Worm (Caenorhabditis elegans) whole organism, L2 larva: ENCODE results near the gene H25K10.1.

ENCODE experiments used
- Y55F3AM.14 ChIP-seq: fragments of 200-800 bp; sonication (Bioruptor generic); optimal IDR thresholded peaks from 2 replicates; lab custom pipeline; 2018; ENCODE audit warnings: mild to moderate bottlenecking, missing genetic modification characterization, missing compliant biosample characterization
- ZK546.5 ChIP-seq: sonication (generic microtip); optimal IDR thresholded peaks from 2 replicates; lab custom pipeline; 2017; ENCODE audit warnings: missing biosample characterization, missing genetic modification characterization
- alr-1 ChIP-seq: fragments of 150-350 bp; optimal IDR thresholded peaks from 2 replicates; lab custom pipeline; 2014; ENCODE audit warnings: missing biosample characterization, missing genetic modification characterization
- aly-2 ChIP-seq: fragments of 150-350 bp; optimal IDR thresholded peaks from 2 replicates; lab custom pipeline; 2014; ENCODE audit warnings: missing biosample characterization, missing genetic modification characterization
- ceh-82 ChIP-seq: fragments of 150-350 bp; optimal IDR thresholded peaks from 2 replicates; lab custom pipeline; 2014; ENCODE audit warnings: missing biosample characterization, missing genetic modification characterization
- crh-2 ChIP-seq: sonication (generic microtip); optimal IDR thresholded peaks from 2 replicates; lab custom pipeline; 2017; ENCODE audit warnings: missing biosample characterization, missing genetic modification characterization
- egl-27 ChIP-seq: sonication (generic microtip); optimal IDR thresholded peaks from 3 replicates; lab custom pipeline; 2017; ENCODE audit warnings: missing biosample characterization, missing genetic modification reagents, missing genetic modification characterization
- elt-1 ChIP-seq: fragments of 150-350 bp; optimal IDR thresholded peaks from 2 replicates; lab custom pipeline; 2014; ENCODE audit warnings: missing biosample characterization, missing genetic modification characterization
- elt-3 ChIP-seq: sonication (generic microtip); optimal IDR thresholded peaks from 2 replicates; lab custom pipeline; 2017; ENCODE audit warnings: missing biosample characterization, missing genetic modification characterization
- fos-1 ChIP-seq: fragments of 150-350 bp; optimal IDR thresholded peaks from 2 replicates; lab custom pipeline; 2014; ENCODE audit warnings: missing biosample characterization, missing genetic modification characterization
- gmeb-1 ChIP-seq: fragments of 150-350 bp; optimal IDR thresholded peaks from 2 replicates; lab custom pipeline; 2014; ENCODE audit warnings: missing biosample characterization, missing genetic modification characterization
- lin-39 ChIP-seq: fragments of 150-350 bp; optimal IDR thresholded peaks from 2 replicates; lab custom pipeline; 2014; ENCODE audit warnings: missing biosample characterization, missing genetic modification reagents, missing genetic modification characterization
- mdl-1 ChIP-seq, 2 experiments: fragments of 150-350 bp in 1 of 2; sonication (generic microtip) in 1 of 2; optimal IDR thresholded peaks; 2 replicates each; lab custom pipeline; 2017; ENCODE audit warnings: missing biosample characterization in 2 of 2, missing genetic modification characterization in 2 of 2
- nhr-10 ChIP-seq: sonication (generic microtip); optimal IDR thresholded peaks from 2 replicates; lab custom pipeline; 2017; ENCODE audit warnings: missing biosample characterization, missing genetic modification characterization
- nhr-12 ChIP-seq: fragments of 150-350 bp; optimal IDR thresholded peaks from 2 replicates; lab custom pipeline; 2014; ENCODE audit warnings: missing biosample characterization, missing genetic modification characterization
- nhr-129 ChIP-seq: fragments of 150-350 bp; optimal IDR thresholded peaks from 2 replicates; lab custom pipeline; 2014; ENCODE audit warnings: missing biosample characterization, missing genetic modification characterization
- nhr-21 ChIP-seq: fragments of 150-350 bp; optimal IDR thresholded peaks from 2 replicates; lab custom pipeline; 2014; ENCODE audit warnings: missing biosample characterization, missing genetic modification characterization
- nhr-6 ChIP-seq: fragments of 150-350 bp; optimal IDR thresholded peaks from 2 replicates; lab custom pipeline; 2014; ENCODE audit warnings: missing biosample characterization, missing genetic modification characterization
- sem-4 ChIP-seq: fragments of 150-350 bp; optimal IDR thresholded peaks from 2 replicates; lab custom pipeline; 2014; ENCODE audit warnings: missing biosample characterization, missing genetic modification reagents, missing genetic modification characterization
- skn-1 ChIP-seq: sonication (generic microtip); optimal IDR thresholded peaks from 2 replicates; lab custom pipeline; 2017; ENCODE audit warnings: missing biosample characterization, missing genetic modification characterization
- sma-9 ChIP-seq, 2 experiments: fragments of 150-350 bp in 1 of 2; sonication (generic microtip) in 1 of 2; optimal IDR thresholded peaks; 2 replicates each; lab custom pipeline; 2014 to 2016; ENCODE audit warnings: missing genetic modification characterization in 2 of 2, mild to moderate bottlenecking in 1 of 2, missing biosample characterization in 1 of 2, missing compliant biosample characterization in 1 of 2, missing genetic modification reagents in 1 of 2, moderate library complexity in 1 of 2
- snpc-4 ChIP-seq: fragments of 150-350 bp; optimal IDR thresholded peaks from 2 replicates; lab custom pipeline; 2014; ENCODE audit warnings: missing biosample characterization, missing genetic modification characterization
- unc-39 ChIP-seq: fragments of 150-350 bp; optimal IDR thresholded peaks from 2 replicates; lab custom pipeline; 2014; ENCODE audit warnings: missing biosample characterization, missing genetic modification characterization
- unc-55 ChIP-seq: fragments of 150-350 bp; sonication (generic microtip); optimal IDR thresholded peaks from 3 replicates; lab custom pipeline; 2014; ENCODE audit warnings: missing biosample characterization, missing genetic modification reagents, missing genetic modification characterization
- unc-62 ChIP-seq: fragments of 150-350 bp; optimal IDR thresholded peaks from 2 replicates; lab custom pipeline; 2014; ENCODE audit warnings: missing biosample characterization, missing genetic modification reagents, missing genetic modification characterization
- zag-1 ChIP-seq: fragments of 150-350 bp; optimal IDR thresholded peaks from 2 replicates; lab custom pipeline; 2014; ENCODE audit warnings: missing biosample characterization, missing genetic modification characterization
- ztf-1 ChIP-seq: fragments of 200-800 bp; sonication (Bioruptor generic); conservative IDR thresholded peaks from 2 replicates; pipeline ENCODE4 v1.3.6; 2022; ENCODE audit warnings: missing genetic modification characterization, missing compliant biosample characterization
- ztf-4 ChIP-seq: fragments of 150-350 bp; optimal IDR thresholded peaks from 2 replicates; lab custom pipeline; 2014; ENCODE audit warnings: missing biosample characterization, missing genetic modification characterization

H25K10.1 gene

DNA sequence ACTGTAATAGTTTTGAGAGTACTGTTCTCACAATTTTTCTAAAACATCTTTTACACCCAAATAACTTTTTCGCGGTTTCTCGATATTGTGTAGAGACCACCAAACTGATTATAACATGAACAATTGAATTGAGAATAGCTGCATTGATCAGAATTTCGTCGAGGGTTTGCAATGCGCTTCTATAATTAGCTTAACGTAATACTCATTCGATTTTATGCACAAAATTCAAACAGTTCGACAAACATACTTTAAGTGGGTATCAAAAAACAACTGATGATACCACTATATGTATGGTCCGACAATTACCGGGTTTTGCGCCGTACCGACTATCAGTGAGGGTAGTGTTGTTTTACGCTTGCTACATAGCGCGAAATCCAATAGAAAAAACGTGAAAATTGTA lies 34.7 kb downstream of the H25K10.1 start:
- TF ChIP-seq crh-2 (tag; lab: Kevin White, UChicago) (no peak), snpc-4 (no peak), ztf-4 (no peak), elt-3 (tag; lab: Kevin White, UChicago) (no peak), mdl-1 (tag; optimal IDR thresholded peaks at IDR 0.05; lab: Kevin White, UChicago) (no peak), nhr-21 (tag; lab: Kevin White, UChicago) (no peak), nhr-10 (no peak), elt-1 (no peak), nhr-6 (tag; lab: Kevin White, UChicago) (no peak), fos-1 (tag; lab: Kevin White, UChicago) (no peak), egl-27 (tag; lab: Kevin White, UChicago) (no peak), lin-39 (tag; lab: Kevin White, UChicago) (no peak)

DNA sequence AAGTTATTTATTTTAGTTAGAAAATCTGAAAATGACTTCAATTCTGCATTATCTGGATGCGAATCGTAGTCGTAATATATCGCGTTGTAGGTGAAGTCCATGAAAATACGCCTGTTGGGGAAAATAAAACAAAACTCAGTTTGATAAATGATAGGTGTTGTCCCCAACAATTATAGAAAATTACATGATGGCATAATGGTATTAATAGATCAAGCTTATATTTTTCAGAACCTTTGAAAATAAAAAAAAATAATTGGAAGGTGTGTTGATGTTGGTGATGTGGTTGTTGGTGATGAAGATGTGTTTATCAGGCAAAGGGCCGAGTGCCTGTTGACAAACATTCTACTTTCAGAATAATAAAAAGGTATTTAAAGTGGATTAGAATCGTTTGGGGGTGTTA lies 36.4 kb downstream of the H25K10.1 start, which contains the start of gene srw-61:
srw-61 (minus strand) TSS at position 101 of the 400 bp plus-strand sequence.
- no peak for TF ChIP-seq lin-39 (tag; lab: Kevin White, UChicago)
- TF ChIP-seq gmeb-1, result no peak
- no peak for TF ChIP-seq zag-1
- TF ChIP-seq aly-2, result no peak
- no peak for TF ChIP-seq nhr-129 (tag; lab: Kevin White, UChicago)
- no peak for TF ChIP-seq fos-1 (tag; lab: Kevin White, UChicago)
- no peak for TF ChIP-seq ztf-1
- no peak for TF ChIP-seq skn-1 (tag; lab: Kevin White, UChicago)
- no peak for TF ChIP-seq nhr-10
- no peak for TF ChIP-seq nhr-6 (tag; lab: Kevin White, UChicago)
- TF ChIP-seq sem-4 (tag; lab: Kevin White, UChicago), result no peak
- TF ChIP-seq Y55F3AM.14 (GFP tag; lab: Kevin White, UChicago), result no peak
- no peak for TF ChIP-seq ZK546.5 (tag; lab: Kevin White, UChicago)
- TF ChIP-seq alr-1 (tag; lab: Kevin White, UChicago), result no peak

DNA sequence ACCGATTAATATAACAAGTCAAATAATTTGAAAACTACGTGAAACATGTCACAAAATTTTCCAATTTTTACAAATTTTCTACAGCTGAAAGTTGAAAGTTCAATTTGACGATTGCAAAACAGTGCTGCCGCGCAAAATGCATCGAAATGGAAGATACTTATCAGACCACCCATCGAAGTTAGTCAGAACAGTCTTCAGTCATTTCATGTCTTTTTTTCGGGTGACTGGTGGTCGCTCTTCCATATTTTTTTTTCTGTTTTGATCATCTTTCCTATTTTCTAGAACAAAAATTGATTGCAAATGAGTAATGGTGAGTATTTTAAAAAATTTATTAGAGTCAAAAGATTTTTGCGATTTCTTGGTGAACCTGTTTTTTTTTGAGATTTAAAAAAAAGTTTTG lies 45.0 kb downstream of the H25K10.1 start, which contains the start of gene F38C2.1:
F38C2.1 (plus strand) TSS at position 301 of the 400 bp plus-strand sequence.
- TF ChIP-seq alr-1 (tag; lab: Kevin White, UChicago), result no peak
- TF ChIP-seq unc-62 (GFP tag; lab: Kevin White, UChicago), result no peak
- no peak for TF ChIP-seq sma-9 (GFP tag; optimal IDR thresholded peaks at IDR 0.05; lab: Kevin White, UChicago)
- TF ChIP-seq sma-9 (tag; optimal IDR thresholded peaks at IDR 0.05; lab: Kevin White, UChicago), result no peak
- TF ChIP-seq sem-4 (tag; lab: Kevin White, UChicago), result no peak
- no peak for TF ChIP-seq unc-39 (tag; lab: Kevin White, UChicago)
- TF ChIP-seq ztf-4, result no peak
- TF ChIP-seq crh-2 (tag; lab: Kevin White, UChicago), result no peak

DNA sequence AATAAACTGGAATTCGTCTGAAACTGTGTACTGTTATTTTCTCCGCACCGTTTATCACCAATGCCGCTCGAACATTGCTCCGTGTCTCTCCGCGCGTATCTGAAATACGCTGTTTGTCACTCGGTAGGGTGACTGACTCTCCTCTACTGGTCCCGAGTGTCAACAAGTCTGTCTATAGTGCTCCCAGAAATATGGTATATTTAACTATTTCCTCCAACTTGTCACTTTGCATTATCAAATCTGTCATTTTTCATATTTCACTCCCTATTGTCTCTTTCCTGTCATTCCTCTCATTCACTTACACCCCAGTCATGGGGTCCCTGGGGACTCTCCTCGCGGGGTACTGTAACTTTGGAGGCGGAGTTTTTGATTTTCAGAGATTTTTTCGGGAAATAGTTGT lies 52.3 kb downstream of the H25K10.1 start, which contains the start of gene hlh-17:
hlh-17 (plus strand) TSS at position 301 of the 400 bp plus-strand sequence.
- TF ChIP-seq ceh-82 (tag; lab: Kevin White, UChicago) (no peak), nhr-12 (no peak), ZK546.5 (tag; lab: Kevin White, UChicago) (no peak), elt-3 (tag; lab: Kevin White, UChicago) (no peak), unc-55 (GFP tag; lab: Kevin White, UChicago) (no peak), nhr-6 (tag; lab: Kevin White, UChicago) (no peak), skn-1 (tag; lab: Kevin White, UChicago) (no peak)
